Fruit fly (Drosophila melanogaster): Measurements from ENCODE around the gene CG33170.

CG33170 gene

DNA sequence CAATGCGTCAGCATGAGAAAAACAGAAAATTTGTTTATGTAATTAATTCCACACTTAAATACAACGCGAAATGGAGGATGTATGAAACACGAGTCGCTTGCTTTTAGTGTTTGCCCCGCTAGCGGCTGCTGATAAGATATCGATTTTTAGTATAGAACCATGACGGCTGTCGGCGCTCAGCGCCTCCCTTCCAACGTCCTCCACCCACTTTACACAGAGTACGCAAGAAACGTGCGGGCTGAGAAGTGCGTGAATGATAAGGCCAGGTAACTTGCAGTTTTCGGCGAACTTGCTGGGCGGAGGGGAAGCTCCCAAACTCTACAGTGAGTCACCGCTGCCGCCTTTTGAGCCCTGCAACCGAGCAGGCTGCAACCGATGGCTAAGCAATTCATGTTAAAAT lies 6.0 kb downstream of the CG33170 start:
- no peak for TF ChIP-seq CG9705 (GFP tag; optimal IDR thresholded peaks at IDR 0.05)
- TF ChIP-seq Hnf4 (GFP tag; optimal IDR thresholded peaks at IDR 0.05) = no peak
- no peak for TF ChIP-seq h (GFP tag; optimal IDR thresholded peaks at IDR 0.05)
- peak; percentile 11 for TF ChIP-seq Jra (GFP tag; optimal IDR thresholded peaks at IDR 0.05)
- no peak for TF ChIP-seq pan (optimal IDR thresholded peaks at IDR 0.05)
- no peak for TF ChIP-seq brk (GFP tag; optimal IDR thresholded peaks at IDR 0.05)
- TF ChIP-seq foxo (GFP tag; optimal IDR thresholded peaks at IDR 0.05) = no peak
- no peak for TF ChIP-seq lola (GFP tag; optimal IDR thresholded peaks at IDR 0.05)
- TF ChIP-seq Rel (GFP tag; optimal IDR thresholded peaks at IDR 0.05) = no peak
- TF ChIP-seq Rel (tag; optimal IDR thresholded peaks at IDR 0.05) = peak; percentile 4
- no peak for TF ChIP-seq GATAd (GFP tag; optimal IDR thresholded peaks at IDR 0.05)

DNA sequence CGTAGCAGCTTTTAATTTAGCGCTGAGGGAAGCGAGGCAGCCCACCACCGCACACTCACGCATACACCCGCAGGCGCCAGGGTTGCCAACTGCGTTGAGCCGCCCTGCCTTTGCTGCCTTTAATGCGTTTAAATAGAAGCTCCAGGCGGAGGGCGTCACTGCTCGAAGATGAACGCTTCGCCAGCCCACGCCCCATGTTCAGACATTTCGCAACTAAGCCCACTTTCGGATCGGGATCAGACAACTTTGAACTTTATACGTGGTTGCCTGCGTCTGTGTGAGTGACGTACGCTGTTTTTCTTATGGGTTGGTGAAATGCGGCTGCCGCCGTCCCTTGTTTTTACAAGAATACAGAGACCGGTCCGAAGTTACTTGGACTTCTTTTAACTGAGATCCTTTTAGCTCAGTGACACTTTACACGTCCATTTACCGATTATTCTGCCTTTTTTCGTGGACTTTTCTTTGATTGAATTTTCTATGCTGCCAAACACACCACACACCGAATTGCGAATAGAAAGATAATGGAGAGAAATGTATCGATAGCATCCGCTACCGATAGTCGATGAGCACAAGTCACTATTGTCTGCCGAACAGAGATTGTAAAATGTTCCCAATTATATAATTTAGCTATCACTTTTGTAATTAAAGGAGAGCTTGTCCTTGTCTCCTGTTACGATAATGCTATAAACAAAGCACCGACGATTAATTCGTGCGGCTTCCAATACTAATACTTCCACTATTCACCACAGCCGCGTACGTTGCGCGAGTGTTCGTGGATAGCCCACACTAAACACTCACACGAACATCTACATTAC lies 6.8 kb downstream of the CG33170 start:
- no peak for TF ChIP-seq Mio (GFP tag; optimal IDR thresholded peaks at IDR 0.05)
- TF ChIP-seq Myc (optimal IDR thresholded peaks at IDR 0.05) = peak; percentile 60
- TF ChIP-seq GATAd (GFP tag; optimal IDR thresholded peaks at IDR 0.05) = no peak
- TF ChIP-seq lola (GFP tag; optimal IDR thresholded peaks at IDR 0.05) = no peak
- TF ChIP-seq Hr83 (GFP tag; optimal IDR thresholded peaks at IDR 0.05; ENCODE audit: poor library complexity, severe bottlenecking) = no peak
- no peak for TF ChIP-seq CG9705 (GFP tag; optimal IDR thresholded peaks at IDR 0.05)
- no peak for TF ChIP-seq Dif (GFP tag; optimal IDR thresholded peaks at IDR 0.05; ENCODE audit: partially characterized antibody)
- TF ChIP-seq Dfd (GFP tag; optimal IDR thresholded peaks at IDR 0.05) = no peak
- TF ChIP-seq ey (GFP tag; optimal IDR thresholded peaks at IDR 0.05) = no peak
- no peak for TF ChIP-seq sage (GFP tag; optimal IDR thresholded peaks at IDR 0.05)
- peak; percentile 37 for TF ChIP-seq N (GFP tag; optimal IDR thresholded peaks at IDR 0.05)
- TF ChIP-seq Sp1 (GFP tag; optimal IDR thresholded peaks at IDR 0.05) = peak; percentile 2
- peak; percentile 9 for TF ChIP-seq br (GFP tag; optimal IDR thresholded peaks at IDR 0.05)
- no peak for TF ChIP-seq dl (GFP tag; optimal IDR thresholded peaks at IDR 0.05; ENCODE audit: insufficient read depth in 1 of 2, partially characterized antibody in 2 of 2)
- TF ChIP-seq fru (GFP tag; optimal IDR thresholded peaks at IDR 0.05) = no peak
- no peak for TF ChIP-seq Abd-B (GFP tag; optimal IDR thresholded peaks at IDR 0.05)
- TF ChIP-seq Hnf4 (GFP tag; optimal IDR thresholded peaks at IDR 0.05) = peak; percentile 42
- no peak for TF ChIP-seq tai (GFP tag; optimal IDR thresholded peaks at IDR 0.05)
- no peak for TF ChIP-seq OdsH (GFP tag; optimal IDR thresholded peaks at IDR 0.05)
- TF ChIP-seq pan (optimal IDR thresholded peaks at IDR 0.05) = no peak
- no peak for TF ChIP-seq dsf (GFP tag; optimal IDR thresholded peaks at IDR 0.05; ENCODE audit: borderline replicate concordance)
- TF ChIP-seq foxo (GFP tag; optimal IDR thresholded peaks at IDR 0.05) = peak in 1 of 2 experiments; percentile 26
- no peak for TF ChIP-seq sv (GFP tag; optimal IDR thresholded peaks at IDR 0.05)
- no peak for TF ChIP-seq Hr78 (GFP tag; optimal IDR thresholded peaks at IDR 0.05)
- TF ChIP-seq CrebA (GFP tag; optimal IDR thresholded peaks at IDR 0.05; ENCODE audit: borderline replicate concordance) = no peak
- no peak for TF ChIP-seq woc (GFP tag; optimal IDR thresholded peaks at IDR 0.05)
- peak; percentile 49 for TF ChIP-seq brk (GFP tag; optimal IDR thresholded peaks at IDR 0.05)
- no peak for TF ChIP-seq rgr (GFP tag; optimal IDR thresholded peaks at IDR 0.05)
- TF ChIP-seq HLH106 (tag; optimal IDR thresholded peaks at IDR 0.05) = peak; percentile 3
- no peak for TF ChIP-seq Vsx2 (GFP tag; optimal IDR thresholded peaks at IDR 0.05; ENCODE audit: partially characterized antibody)
- peak; percentile 33 for TF ChIP-seq h (GFP tag; optimal IDR thresholded peaks at IDR 0.05)
- TF ChIP-seq Rel (GFP tag; optimal IDR thresholded peaks at IDR 0.05) = no peak
- no peak for TF ChIP-seq Rel (tag; optimal IDR thresholded peaks at IDR 0.05)
- no peak for TF ChIP-seq Jra (GFP tag; optimal IDR thresholded peaks at IDR 0.05)
- TF ChIP-seq usp (GFP tag; optimal IDR thresholded peaks at IDR 0.05) = no peak
- TF ChIP-seq jim (GFP tag; optimal IDR thresholded peaks at IDR 0.05) = no peak
- TF ChIP-seq dmrt93B (GFP tag; optimal IDR thresholded peaks at IDR 0.05) = no peak
- TF ChIP-seq psq (GFP tag; optimal IDR thresholded peaks at IDR 0.05) = peak; percentile 74
- TF ChIP-seq CG32264 (GFP tag; optimal IDR thresholded peaks at IDR 0.05) = no peak

Measured in whole organism, wandering third instar larva.